Fruit fly (Drosophila melanogaster): ENCODE measurements around the gene Rab7.

Rab7 gene

dm6 chr3R:23947002-23947401 is 45.8 kb upstream of the Rab7 start:
- no peak for TF ChIP-seq sv (GFP tag; optimal IDR thresholded peaks at IDR 0.05)

- TF ChIP-seq h (GFP tag; optimal IDR thresholded peaks at IDR 0.05) (no peak), usp (GFP tag; optimal IDR thresholded peaks at IDR 0.05) (no peak), CrebA (GFP tag; optimal IDR thresholded peaks at IDR 0.05; ENCODE audit: borderline replicate concordance) (no peak), GATAd (GFP tag; optimal IDR thresholded peaks at IDR 0.05) (no peak)
These were observed 44.6 kb upstream of the Rab7 start, which contains the start of gene CG12268 for dm6 chr3R:23948324-23948465. Gene CG12268, minus strand, starts transcription at chr3R:23948424.

- TF ChIP-seq ey (GFP tag; optimal IDR thresholded peaks at IDR 0.05) (peak; percentile 95), OdsH (GFP tag; optimal IDR thresholded peaks at IDR 0.05) (peak; percentile 93), Sp1 (GFP tag; optimal IDR thresholded peaks at IDR 0.05) (peak; percentile 96), Hr78 (GFP tag; optimal IDR thresholded peaks at IDR 0.05) (no peak), Abd-B (GFP tag; optimal IDR thresholded peaks at IDR 0.05) (no peak), Hr83 (GFP tag; optimal IDR thresholded peaks at IDR 0.05; ENCODE audit: poor library complexity, severe bottlenecking) (no peak), tai (GFP tag; optimal IDR thresholded peaks at IDR 0.05) (no peak), Dfd (GFP tag; optimal IDR thresholded peaks at IDR 0.05) (no peak), woc (GFP tag; optimal IDR thresholded peaks at IDR 0.05) (peak; percentile 96), dl (GFP tag; optimal IDR thresholded peaks at IDR 0.05; ENCODE audit: insufficient read depth in 1 of 2, partially characterized antibody in 2 of 2) (peak in 1 of 2 experiments; percentile 37), Mio (GFP tag; optimal IDR thresholded peaks at IDR 0.05) (peak; percentile 17), HLH106 (tag; optimal IDR thresholded peaks at IDR 0.05) (peak; percentile 96), brk (GFP tag; optimal IDR thresholded peaks at IDR 0.05) (peak; percentile 77), CrebA (GFP tag; optimal IDR thresholded peaks at IDR 0.05; ENCODE audit: borderline replicate concordance) (no peak), Dif (GFP tag; optimal IDR thresholded peaks at IDR 0.05; ENCODE audit: partially characterized antibody) (peak; percentile 15), br (GFP tag; optimal IDR thresholded peaks at IDR 0.05) (peak; percentile 91), Jra (GFP tag; optimal IDR thresholded peaks at IDR 0.05) (peak; percentile 84), sv (GFP tag; optimal IDR thresholded peaks at IDR 0.05) (no peak), rgr (GFP tag; optimal IDR thresholded peaks at IDR 0.05) (peak; percentile 88), h (GFP tag; optimal IDR thresholded peaks at IDR 0.05) (peak; percentile 92), Rel (GFP tag; optimal IDR thresholded peaks at IDR 0.05) (peak; percentile 89), Rel (tag; optimal IDR thresholded peaks at IDR 0.05) (peak; percentile 94), jim (GFP tag; optimal IDR thresholded peaks at IDR 0.05) (no peak), sage (GFP tag; optimal IDR thresholded peaks at IDR 0.05) (peak; percentile 85), Vsx2 (GFP tag; optimal IDR thresholded peaks at IDR 0.05; ENCODE audit: partially characterized antibody) (peak; percentile 66), GATAd (GFP tag; optimal IDR thresholded peaks at IDR 0.05) (no peak), CG32264 (GFP tag; optimal IDR thresholded peaks at IDR 0.05) (peak; percentile 82), N (GFP tag; optimal IDR thresholded peaks at IDR 0.05) (no peak), usp (GFP tag; optimal IDR thresholded peaks at IDR 0.05) (no peak), pan (optimal IDR thresholded peaks at IDR 0.05) (no peak), Myc (optimal IDR thresholded peaks at IDR 0.05) (no peak), fru (GFP tag; optimal IDR thresholded peaks at IDR 0.05) (peak; percentile 94), dsf (GFP tag; optimal IDR thresholded peaks at IDR 0.05; ENCODE audit: borderline replicate concordance) (peak; percentile 50), dmrt93B (GFP tag; optimal IDR thresholded peaks at IDR 0.05) (peak; percentile 86), CG9705 (GFP tag; optimal IDR thresholded peaks at IDR 0.05) (peak; percentile 90), foxo (GFP tag; optimal IDR thresholded peaks at IDR 0.05) (peak; percentile 75 to 94), psq (GFP tag; optimal IDR thresholded peaks at IDR 0.05) (peak; percentile 86), Hnf4 (GFP tag; optimal IDR thresholded peaks at IDR 0.05) (peak; percentile 85), lola (GFP tag; optimal IDR thresholded peaks at IDR 0.05) (no peak)
These were observed 44.1 kb upstream of the Rab7 start for dm6 chr3R:23948466-23949413.
